Worm (Caenorhabditis elegans) whole organism, midembryonic: ENCODE measurements around the gene F52D2.5.

Source experiments
- T22C8.4 ChIP-seq: fragments of 200-800 bp; sonication (Bioruptor generic); IDR thresholded peaks from 2 replicates; pipeline ENCODE4 v1.3.6; 2022; ENCODE audit warnings: missing genetic modification characterization, missing compliant biosample characterization
- cog-1 ChIP-seq: sonication (generic microtip); optimal IDR thresholded peaks from 2 replicates; lab custom pipeline; 2016; ENCODE audit warnings: missing genetic modification characterization, missing compliant biosample characterization
- flt-1 ChIP-seq: fragments of 200-800 bp; sonication (Bioruptor generic); IDR thresholded peaks from 2 replicates; pipeline ENCODE4 v1.3.6; 2022; ENCODE audit warnings: missing genetic modification characterization, missing compliant biosample characterization
- klf-2 ChIP-seq: fragments of 200-800 bp; sonication (Bioruptor generic); conservative IDR thresholded peaks from 2 replicates; pipeline ENCODE4 v1.3.6; 2022; ENCODE audit warnings: missing genetic modification reagents, missing genetic modification characterization, missing compliant biosample characterization
- med-1 ChIP-seq: sonication (generic microtip); optimal IDR thresholded peaks from 2 replicates; lab custom pipeline; 2017; ENCODE audit warnings: missing genetic modification characterization, mild to moderate bottlenecking, missing compliant biosample characterization, antibody characterized with exemption, missing genetic modification reagents; ENCODE audit not compliant: insufficient read depth
- ref-1 ChIP-seq: fragments of 200-800 bp; sonication (Bioruptor generic); conservative IDR thresholded peaks from 2 replicates; pipeline ENCODE4 v1.3.6; 2022; ENCODE audit warnings: missing genetic modification reagents, missing genetic modification characterization, missing compliant biosample characterization
- tab-1 ChIP-seq: fragments of 200-800 bp; sonication (Bioruptor generic); IDR thresholded peaks from 2 replicates; pipeline ENCODE4 v1.3.6; 2022; ENCODE audit warnings: missing genetic modification characterization, missing compliant biosample characterization
- ztf-23 ChIP-seq: fragments of 200-800 bp; sonication (Bioruptor generic); IDR thresholded peaks from 2 replicates; pipeline ENCODE4 v1.3.6; 2022; ENCODE audit warnings: missing genetic modification reagents, missing genetic modification characterization, missing compliant biosample characterization
- ztf-29 ChIP-seq: fragments of 200-800 bp; sonication (Bioruptor generic); IDR thresholded peaks from 2 replicates; pipeline ENCODE4 v1.3.6; 2022; ENCODE audit warnings: missing genetic modification reagents, missing genetic modification characterization, missing compliant biosample characterization

F52D2.5 gene

ce11 chrX:1990434-1990833 lies 15.8 kb upstream of the F52D2.5 start, which contains the start of gene Y40A1A.2:
Gene Y40A1A.2, plus strand, starts transcription at chrX:1990734.
- no peak for TF ChIP-seq tab-1 (GFP tag; lab: Robert Waterston, UW)

- TF ChIP-seq tab-1 (GFP tag; lab: Robert Waterston, UW) (no peak), flt-1 (GFP tag; lab: Robert Waterston, UW) (no peak), cog-1 (tag; lab: Kevin White, UChicago) (no peak), ref-1 (GFP tag; lab: Robert Waterston, UW) (no peak), ztf-29 (GFP tag; lab: Robert Waterston, UW) (no peak), med-1 (GFP tag; lab: Kevin White, UChicago) (no peak)
These were observed 15.0 kb upstream of the F52D2.5 start, which contains the start of gene meg-3 for ce11 chrX:1989576-1989975. Gene meg-3, minus strand, starts transcription at chrX:1989607.

ce11 chrX:1984831-1985230 lies 10.2 kb upstream of the F52D2.5 start:
- TF ChIP-seq cog-1 (tag; lab: Kevin White, UChicago) = no peak
- no peak for TF ChIP-seq flt-1 (GFP tag; lab: Robert Waterston, UW)
- TF ChIP-seq klf-2 = no peak
- TF ChIP-seq med-1 (GFP tag; lab: Kevin White, UChicago) = no peak
- TF ChIP-seq ref-1 (GFP tag; lab: Robert Waterston, UW) = no peak

ce11 chrX:1981654-1982053 lies 7.1 kb upstream of the F52D2.5 start:
- TF ChIP-seq ztf-23 = no peak
- TF ChIP-seq ref-1 (GFP tag; lab: Robert Waterston, UW) = no peak
- no peak for TF ChIP-seq T22C8.4 (GFP tag; lab: Robert Waterston, UW)
- TF ChIP-seq cog-1 (tag; lab: Kevin White, UChicago) = no peak
- no peak for TF ChIP-seq flt-1 (GFP tag; lab: Robert Waterston, UW)
- no peak for TF ChIP-seq med-1 (GFP tag; lab: Kevin White, UChicago)
- TF ChIP-seq klf-2 = no peak
- no peak for TF ChIP-seq ztf-29 (GFP tag; lab: Robert Waterston, UW)
- no peak for TF ChIP-seq tab-1 (GFP tag; lab: Robert Waterston, UW)

ce11 chrX:1977708-1978107 lies 3.1 kb upstream of the F52D2.5 start, which contains the start of gene F52D2.12:
Gene F52D2.12, plus strand, starts transcription at chrX:1978014.
- TF ChIP-seq ref-1 (GFP tag; lab: Robert Waterston, UW) (no peak), tab-1 (GFP tag; lab: Robert Waterston, UW) (no peak), med-1 (GFP tag; lab: Kevin White, UChicago) (no peak), flt-1 (GFP tag; lab: Robert Waterston, UW) (no peak)

- TF ChIP-seq ztf-23 = no peak
- no peak for TF ChIP-seq med-1 (GFP tag; lab: Kevin White, UChicago)
These were observed 1.1 kb upstream of the F52D2.5 start, which contains the start of gene F52D2.6 for ce11 chrX:1975692-1976091. Gene F52D2.6, plus strand, starts transcription at chrX:1975992.

- TF ChIP-seq cog-1 (tag; lab: Kevin White, UChicago) (no peak), ztf-29 (GFP tag; lab: Robert Waterston, UW) (no peak), med-1 (GFP tag; lab: Kevin White, UChicago) (no peak), tab-1 (GFP tag; lab: Robert Waterston, UW) (no peak), flt-1 (GFP tag; lab: Robert Waterston, UW) (no peak), T22C8.4 (GFP tag; lab: Robert Waterston, UW) (no peak), ztf-23 (no peak), ref-1 (GFP tag; lab: Robert Waterston, UW) (no peak), klf-2 (no peak)
These were observed 1.8 kb downstream of the F52D2.5 start for ce11 chrX:1972766-1973165.

- TF ChIP-seq med-1 (GFP tag; lab: Kevin White, UChicago) = no peak
- TF ChIP-seq ztf-23 = 0 out of 2 replicates have a peak, but pooled peaks have one; percentile 20
- TF ChIP-seq cog-1 (tag; lab: Kevin White, UChicago) = no peak
- TF ChIP-seq tab-1 (GFP tag; lab: Robert Waterston, UW) = no peak
- no peak for TF ChIP-seq flt-1 (GFP tag; lab: Robert Waterston, UW)
- TF ChIP-seq T22C8.4 (GFP tag; lab: Robert Waterston, UW) = no peak
These were observed 3.0 kb downstream of the F52D2.5 start for ce11 chrX:1971647-1972046.

ce11 chrX:1969575-1969974 lies 5.0 kb downstream of the F52D2.5 start, which contains the start of gene str-79:
Gene str-79, plus strand, starts transcription at chrX:1969875.
- TF ChIP-seq ztf-23 (no peak), med-1 (GFP tag; lab: Kevin White, UChicago) (no peak), tab-1 (GFP tag; lab: Robert Waterston, UW) (no peak), T22C8.4 (GFP tag; lab: Robert Waterston, UW) (no peak), ztf-29 (GFP tag; lab: Robert Waterston, UW) (no peak), ref-1 (GFP tag; lab: Robert Waterston, UW) (no peak), klf-2 (no peak), cog-1 (tag; lab: Kevin White, UChicago) (no peak), flt-1 (GFP tag; lab: Robert Waterston, UW) (no peak)

ce11 chrX:1964828-1965227 lies 9.8 kb downstream of the F52D2.5 start:
- TF ChIP-seq klf-2 (no peak), ztf-29 (GFP tag; lab: Robert Waterston, UW) (no peak), tab-1 (GFP tag; lab: Robert Waterston, UW) (no peak), flt-1 (GFP tag; lab: Robert Waterston, UW) (no peak)

- TF ChIP-seq ref-1 (GFP tag; lab: Robert Waterston, UW) (no peak), klf-2 (no peak), tab-1 (GFP tag; lab: Robert Waterston, UW) (no peak), med-1 (GFP tag; lab: Kevin White, UChicago) (no peak), T22C8.4 (GFP tag; lab: Robert Waterston, UW) (no peak), ztf-23 (no peak), ztf-29 (GFP tag; lab: Robert Waterston, UW) (no peak), flt-1 (GFP tag; lab: Robert Waterston, UW) (no peak), cog-1 (tag; lab: Kevin White, UChicago) (no peak)
These were observed 10.2 kb downstream of the F52D2.5 start for ce11 chrX:1964411-1964810.
